Worm (Caenorhabditis elegans) whole organism, L1 larva: ENCODE data around the gene F40H3.1.

Source experiments
- C04F5.9 ChIP-seq: sonication (generic microtip); optimal IDR thresholded peaks from 2 replicates; lab custom pipeline; 2016; ENCODE audit warnings: missing genetic modification characterization, missing compliant biosample characterization
- C16A3.4 ChIP-seq: fragments of 150-350 bp; optimal IDR thresholded peaks from 2 replicates; lab custom pipeline; 2014; ENCODE audit warnings: missing biosample characterization, missing genetic modification characterization
- C34B4.2 ChIP-seq: sonication (generic microtip); optimal IDR thresholded peaks from 2 replicates; lab custom pipeline; 2017; ENCODE audit warnings: mild to moderate bottlenecking, missing genetic modification characterization, missing compliant biosample characterization
- F16B12.6 ChIP-seq: fragments of 150-350 bp; optimal IDR thresholded peaks from 2 replicates; lab custom pipeline; 2014; ENCODE audit warnings: missing biosample characterization, missing genetic modification characterization
- Y116A8C.19 ChIP-seq: sonication (generic microtip); optimal IDR thresholded peaks from 2 replicates; lab custom pipeline; 2016; ENCODE audit warnings: missing compliant biosample characterization, missing genetic modification characterization, borderline replicate concordance
- aly-2 ChIP-seq: fragments of 150-350 bp; optimal IDR thresholded peaks from 2 replicates; lab custom pipeline; 2014; ENCODE audit warnings: missing biosample characterization, missing genetic modification characterization
- blmp-1 ChIP-seq: fragments of 150-350 bp; optimal IDR thresholded peaks from 2 replicates; lab custom pipeline; 2014; ENCODE audit warnings: missing biosample characterization, missing genetic modification characterization
- ceh-88 ChIP-seq: fragments of 200-800 bp; sonication (Bioruptor generic); IDR thresholded peaks from 2 replicates; pipeline ENCODE4 v1.3.6; 2022; ENCODE audit warnings: missing genetic modification characterization, missing compliant biosample characterization
- ceh-90 ChIP-seq: sonication (generic microtip); optimal IDR thresholded peaks from 2 replicates; lab custom pipeline; 2016; ENCODE audit warnings: missing genetic modification characterization, missing compliant biosample characterization
- efl-1 ChIP-seq, 4 experiments: fragments of 150-350 bp; optimal IDR thresholded peaks in 3 of 4; peaks in 1 of 4; 1 replicate in 1 of 4; 2 replicates in 3 of 4; lab custom pipeline; 2014; ENCODE audit warnings: missing biosample characterization in 2 of 4, missing genetic modification characterization in 2 of 4, missing genetic modification reagents in 2 of 4
- efl-3 ChIP-seq: fragments of 200-800 bp; sonication (Bioruptor generic); optimal IDR thresholded peaks from 2 replicates; lab custom pipeline; 2018; ENCODE audit warnings: mild to moderate bottlenecking, missing genetic modification characterization, missing compliant biosample characterization
- egl-13 ChIP-seq: sonication (generic microtip); optimal IDR thresholded peaks from 2 replicates; lab custom pipeline; 2016; ENCODE audit warnings: missing genotype, missing genetic modification reagents, missing genetic modification characterization, missing compliant biosample characterization
- elt-2 ChIP-seq: sonication (generic microtip); optimal IDR thresholded peaks from 2 replicates; lab custom pipeline; 2016; ENCODE audit warnings: missing genetic modification characterization, mild to moderate bottlenecking, inconsistent platforms, missing compliant biosample characterization, missing genetic modification reagents
- elt-3 ChIP-seq, 6 experiments: fragments of 150-350 bp in 1 of 6; sonication (generic microtip); optimal IDR thresholded peaks; 2 replicates each; lab custom pipeline; 2017 to 2018; ENCODE audit warnings: missing biosample characterization in 6 of 6, missing genetic modification characterization in 6 of 6, inconsistent platforms in 1 of 6
- ets-5 ChIP-seq: fragments of 200-800 bp; sonication (Bioruptor generic); IDR thresholded peaks from 2 replicates; pipeline ENCODE4 v1.3.6; 2022; ENCODE audit warnings: missing genetic modification characterization, missing compliant biosample characterization
- hlh-17 ChIP-seq: fragments of 200-800 bp; sonication (Bioruptor generic); optimal IDR thresholded peaks from 2 replicates; lab custom pipeline; 2018; ENCODE audit warnings: missing genetic modification characterization, mild to moderate bottlenecking, missing compliant biosample characterization, moderate library complexity, borderline replicate concordance
- hlh-4 ChIP-seq: sonication (generic microtip); optimal IDR thresholded peaks from 2 replicates; lab custom pipeline; 2016; ENCODE audit warnings: mild to moderate bottlenecking, missing genetic modification characterization, missing compliant biosample characterization
- lin-14 ChIP-seq: fragments of 200-800 bp; sonication (Bioruptor generic); optimal IDR thresholded peaks from 2 replicates; lab custom pipeline; 2018; ENCODE audit warnings: mild to moderate bottlenecking, missing genetic modification characterization, moderate library complexity, missing compliant biosample characterization
- lin-15B ChIP-seq: fragments of 150-350 bp; sonication (generic microtip); optimal IDR thresholded peaks from 3 replicates; lab custom pipeline; 2014; ENCODE audit warnings: missing biosample characterization, missing genetic modification characterization
- lin-35 ChIP-seq, 2 experiments: fragments of 150-350 bp; optimal IDR thresholded peaks; 2 replicates each; lab custom pipeline; 2014; ENCODE audit warnings: missing biosample characterization in 2 of 2, missing genetic modification characterization in 2 of 2, missing genetic modification reagents in 2 of 2
- mab-9 ChIP-seq: fragments of 200-800 bp; sonication (Bioruptor generic); IDR thresholded peaks from 2 replicates; pipeline ENCODE4 v1.3.6; 2022; ENCODE audit warnings: missing genetic modification reagents, missing genetic modification characterization, missing compliant biosample characterization
- nhr-12 ChIP-seq: sonication (generic microtip); optimal IDR thresholded peaks from 2 replicates; lab custom pipeline; 2017; ENCODE audit warnings: missing biosample characterization, missing genetic modification characterization
- nhr-20 ChIP-seq: sonication (generic microtip); optimal IDR thresholded peaks from 2 replicates; lab custom pipeline; 2016; ENCODE audit warnings: mild to moderate bottlenecking, missing genetic modification characterization, missing compliant biosample characterization
- nhr-28 ChIP-seq: fragments of 150-350 bp; optimal IDR thresholded peaks from 2 replicates; lab custom pipeline; 2014; ENCODE audit warnings: missing biosample characterization, missing genetic modification characterization
- nhr-71 ChIP-seq: sonication (generic microtip); optimal IDR thresholded peaks from 2 replicates; lab custom pipeline; 2016; ENCODE audit warnings: mild to moderate bottlenecking, missing genetic modification characterization, moderate library complexity, missing compliant biosample characterization
- nhr-77 ChIP-seq: fragments of 150-350 bp; optimal IDR thresholded peaks from 2 replicates; lab custom pipeline; 2014; ENCODE audit warnings: missing biosample characterization, missing genetic modification characterization
- nhr-85 ChIP-seq: sonication (generic microtip); peaks from one replicate; lab custom pipeline; 2016; ENCODE audit warnings: missing genetic modification characterization, inconsistent platforms, missing compliant biosample characterization
- pag-3 ChIP-seq: sonication (generic microtip); optimal IDR thresholded peaks from 2 replicates; lab custom pipeline; 2017; ENCODE audit warnings: missing genetic modification characterization, mild to moderate bottlenecking, missing compliant biosample characterization, antibody characterized with exemption, borderline replicate concordance; ENCODE audit not compliant: insufficient read depth
- pqm-1 ChIP-seq: sonication (generic microtip); optimal IDR thresholded peaks from 3 replicates; lab custom pipeline; 2017; ENCODE audit warnings: missing biosample characterization, missing genetic modification characterization
- sptf-1 ChIP-seq: fragments of 150-350 bp; optimal IDR thresholded peaks from 2 replicates; lab custom pipeline; 2014; ENCODE audit warnings: missing biosample characterization, missing genetic modification characterization
- sup-37 ChIP-seq: fragments of 200-800 bp; sonication (Bioruptor generic); optimal IDR thresholded peaks from 2 replicates; lab custom pipeline; 2018; ENCODE audit warnings: mild to moderate bottlenecking, missing genetic modification characterization, missing compliant biosample characterization
- swsn-7 ChIP-seq: sonication (generic microtip); optimal IDR thresholded peaks from 2 replicates; lab custom pipeline; 2016; ENCODE audit warnings: missing genetic modification characterization, missing compliant biosample characterization
- tbx-2 ChIP-seq: sonication (generic microtip); optimal IDR thresholded peaks from 2 replicates; lab custom pipeline; 2016; ENCODE audit warnings: missing genetic modification characterization, missing compliant biosample characterization
- tlp-1 ChIP-seq: fragments of 150-350 bp; optimal IDR thresholded peaks from 2 replicates; lab custom pipeline; 2014; ENCODE audit warnings: missing biosample characterization, missing genetic modification characterization
- unc-30 ChIP-seq: sonication (generic microtip); optimal IDR thresholded peaks from 2 replicates; lab custom pipeline; 2017; ENCODE audit warnings: missing biosample characterization, missing genetic modification characterization
- unc-62 ChIP-seq: fragments of 150-350 bp; optimal IDR thresholded peaks from 2 replicates; lab custom pipeline; 2014; ENCODE audit warnings: missing biosample characterization, missing genetic modification reagents, missing genetic modification characterization
- unc-98 ChIP-seq: fragments of 200-800 bp; sonication (Bioruptor generic); IDR thresholded peaks from 2 replicates; pipeline ENCODE4 v1.3.6; 2022; ENCODE audit warnings: missing genetic modification characterization, missing compliant biosample characterization
- xbp-1 ChIP-seq: sonication (generic microtip); optimal IDR thresholded peaks from 2 replicates; lab custom pipeline; 2016; ENCODE audit warnings: missing genetic modification characterization, missing compliant biosample characterization
- zag-1 ChIP-seq: fragments of 150-350 bp; optimal IDR thresholded peaks from 2 replicates; lab custom pipeline; 2014; ENCODE audit warnings: missing biosample characterization, missing genetic modification characterization
- ztf-4 ChIP-seq: fragments of 150-350 bp; optimal IDR thresholded peaks from 2 replicates; lab custom pipeline; 2014; ENCODE audit warnings: missing biosample characterization, missing genetic modification characterization

F40H3.1 gene

ce11 chrII:6176154-6176897 is 3.3 kb upstream of the F40H3.1 start (continued):
- no peak for TF ChIP-seq pqm-1 (tag; lab: Kevin White, UChicago)
- TF ChIP-seq hlh-4 (tag; lab: Kevin White, UChicago), result no peak
- TF ChIP-seq ceh-88 (GFP tag; lab: Robert Waterston, UW), result no peak
- no peak for TF ChIP-seq swsn-7 (tag; lab: Kevin White, UChicago)
- peak; percentile 50 for TF ChIP-seq nhr-20 (tag; lab: Kevin White, UChicago)
- TF ChIP-seq elt-2 (tag; lab: Kevin White, UChicago), result no peak
- TF ChIP-seq lin-15B (tag; lab: Kevin White, UChicago), result no peak
- TF ChIP-seq efl-1 (optimal IDR thresholded peaks at IDR 0.05; lab: Kevin White, UChicago), result no peak
- peak in 1 of 2 experiments; percentile 40 for TF ChIP-seq efl-1 (GFP tag; optimal IDR thresholded peaks at IDR 0.05 in 1 of 2; lab: Kevin White, UChicago)
- TF ChIP-seq nhr-28 (tag; lab: Kevin White, UChicago), result no peak
- no peak for TF ChIP-seq aly-2
- no peak for TF ChIP-seq F16B12.6 (tag; lab: Kevin White, UChicago)
- peak; percentile 61 for TF ChIP-seq blmp-1 (tag; lab: Kevin White, UChicago)
- no peak for TF ChIP-seq sptf-1 (tag; lab: Kevin White, UChicago)
- no peak for TF ChIP-seq C04F5.9 (tag; lab: Kevin White, UChicago)
- TF ChIP-seq mab-9 (GFP tag; lab: Robert Waterston, UW), result no peak
- TF ChIP-seq lin-35 (GFP tag; optimal IDR thresholded peaks at IDR 0.05; lab: Kevin White, UChicago), result no peak
- TF ChIP-seq nhr-85 (tag; lab: Kevin White, UChicago), result peak; percentile 91
- no peak for TF ChIP-seq unc-62
- TF ChIP-seq sup-37 (GFP tag; lab: Kevin White, UChicago), result no peak
- TF ChIP-seq Y116A8C.19 (tag; lab: Kevin White, UChicago), result no peak
- TF ChIP-seq ets-5 (GFP tag; lab: Robert Waterston, UW), result no peak
- no peak for TF ChIP-seq unc-30 (tag; lab: Kevin White, UChicago)
- TF ChIP-seq xbp-1 (tag; lab: Kevin White, UChicago), result no peak
- no peak for TF ChIP-seq tbx-2 (tag; lab: Kevin White, UChicago)
- no peak for TF ChIP-seq C16A3.4 (tag; lab: Kevin White, UChicago)
- no peak for TF ChIP-seq egl-13 (tag; lab: Kevin White, UChicago)
- no peak for TF ChIP-seq nhr-12 (tag; lab: Kevin White, UChicago)
- no peak for TF ChIP-seq unc-98 (GFP tag; lab: Robert Waterston, UW)
- TF ChIP-seq ceh-90 (tag; lab: Kevin White, UChicago), result no peak
- no peak for TF ChIP-seq pag-3 (tag; lab: Kevin White, UChicago)
- no peak for TF ChIP-seq C34B4.2
- no peak for TF ChIP-seq zag-1 (tag; lab: Kevin White, UChicago)

ce11 chrII:6177975-6178742 is 1.5 kb upstream of the F40H3.1 start:
- no peak for TF ChIP-seq ztf-4 (tag; lab: Kevin White, UChicago)
- TF ChIP-seq nhr-77, result no peak
- no peak for TF ChIP-seq nhr-71
- TF ChIP-seq blmp-1 (tag; lab: Kevin White, UChicago), result peak; percentile 56
- peak; percentile 1 for TF ChIP-seq lin-14
- TF ChIP-seq elt-3 (tag; optimal IDR thresholded peaks at IDR 0.05; lab: Kevin White, UChicago), result peak in 2 of 6 experiments; percentile 24 to 55
- no peak for TF ChIP-seq sptf-1 (tag; lab: Kevin White, UChicago)
- peak; percentile 71 for TF ChIP-seq tlp-1 (tag; lab: Kevin White, UChicago)
- TF ChIP-seq hlh-17 (GFP tag; lab: Kevin White, UChicago), result no peak
- TF ChIP-seq elt-2 (tag; lab: Kevin White, UChicago), result peak; percentile 81
- no peak for TF ChIP-seq efl-3 (GFP tag; lab: Kevin White, UChicago)
- TF ChIP-seq, all 84 proteins: peak for 5
